Fruit fly (Drosophila melanogaster): Measurements from ENCODE around the gene mRpL11.
A peak's percentile ranks its signal among the peaks of the same experiment; 100 is the strongest.

Gene mRpL11

DNA sequence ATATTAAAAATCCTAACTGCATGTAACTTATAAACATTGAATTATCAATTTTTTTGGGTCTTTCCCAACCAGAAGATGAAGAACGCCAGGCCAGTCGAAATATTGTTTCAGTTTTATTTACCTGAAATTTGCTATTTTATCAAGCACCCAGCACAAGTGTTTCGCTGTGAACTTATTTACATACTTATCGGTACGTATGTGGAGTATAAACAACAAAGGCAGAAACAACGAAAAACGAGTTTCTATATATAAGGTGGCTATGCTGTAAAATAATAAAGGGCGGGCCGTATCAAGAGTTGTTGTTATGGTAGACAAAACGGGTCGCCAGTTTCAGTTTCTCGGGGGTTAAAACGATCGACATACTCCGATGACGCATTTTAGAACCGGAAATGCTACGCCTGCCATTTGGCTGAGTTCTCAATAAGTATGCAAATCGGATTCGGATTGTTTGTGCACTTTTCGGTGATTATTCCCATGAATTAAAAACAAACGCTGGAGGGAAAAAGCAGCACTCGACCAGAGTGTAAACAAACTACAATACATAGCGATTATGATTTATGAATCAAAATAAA lies 31.9 kb upstream of the mRpL11 start (continued):
- TF ChIP-seq ci (GFP tag; IDR thresholded peaks at IDR 0.05): 0 out of 3 replicates have a peak, but pooled peaks have one; percentile 15
- TF ChIP-seq Fer1 (GFP tag; optimal IDR thresholded peaks at IDR 0.05): peak; percentile 60
- TF ChIP-seq CG17359 (tag; optimal IDR thresholded peaks at IDR 0.05): peak; percentile 26
- no peak for TF ChIP-seq CG2129 (GFP tag; IDR thresholded peaks at IDR 0.05; ENCODE audit: partially characterized antibody)
- no peak for TF ChIP-seq CG12744 (GFP tag; optimal IDR thresholded peaks at IDR 0.05)
- TF ChIP-seq Blimp-1 (GFP tag; optimal IDR thresholded peaks at IDR 0.05): no peak
- TF ChIP-seq CG1832 (GFP tag; optimal IDR thresholded peaks at IDR 0.05): no peak
- no peak for TF ChIP-seq CG30431 (GFP tag; optimal IDR thresholded peaks at IDR 0.05)
- no peak for TF ChIP-seq Doc2 (GFP tag; IDR thresholded peaks at IDR 0.05)
- TF ChIP-seq pan (optimal IDR thresholded peaks at IDR 0.05): no peak
- TF ChIP-seq pan (GFP tag; optimal IDR thresholded peaks at IDR 0.05 in 1 of 2, IDR thresholded peaks at IDR 0.05 in 1 of 2): peak in 1 of 2 experiments; percentile 12
- peak; percentile 48 for TF ChIP-seq CG15514 (GFP tag; optimal IDR thresholded peaks at IDR 0.05)
- no peak for TF ChIP-seq tin (GFP tag; optimal IDR thresholded peaks at IDR 0.05)
- TF ChIP-seq CG17829 (tag; optimal IDR thresholded peaks at IDR 0.05): no peak
- TF ChIP-seq CG6654 (GFP tag; optimal IDR thresholded peaks at IDR 0.05): no peak
- TF ChIP-seq sd (tag; optimal IDR thresholded peaks at IDR 0.05): peak; percentile 8
- peak; percentile 11 for TF ChIP-seq CG6683 (GFP tag; optimal IDR thresholded peaks at IDR 0.05)
- TF ChIP-seq H2.0 (GFP tag; IDR thresholded peaks at IDR 0.05): no peak
- no peak for TF ChIP-seq CG10462 (GFP tag; optimal IDR thresholded peaks at IDR 0.05)
- no peak for TF ChIP-seq lilli (GFP tag; optimal IDR thresholded peaks at IDR 0.05)
- TF ChIP-seq CG12071 (GFP tag; optimal IDR thresholded peaks at IDR 0.05): peak; percentile 52
- no peak for TF ChIP-seq bsh (GFP tag; optimal IDR thresholded peaks at IDR 0.05)
- TF ChIP-seq CG17186 (GFP tag; optimal IDR thresholded peaks at IDR 0.05): no peak
- TF ChIP-seq Hr51 (GFP tag; optimal IDR thresholded peaks at IDR 0.05): no peak
- TF ChIP-seq mirr (GFP tag; optimal IDR thresholded peaks at IDR 0.05): peak; percentile 65
- peak; percentile 12 for TF ChIP-seq CG1603 (tag; optimal IDR thresholded peaks at IDR 0.05)
- TF ChIP-seq cas (GFP tag; IDR thresholded peaks at IDR 0.05): no peak
- TF ChIP-seq Fer2 (tag; optimal IDR thresholded peaks at IDR 0.05): peak; percentile 26
- TF ChIP-seq Asciz (GFP tag; optimal IDR thresholded peaks at IDR 0.05): peak; percentile 32
- peak; percentile 38 for TF ChIP-seq caup (GFP tag; optimal IDR thresholded peaks at IDR 0.05; ENCODE audit: severe bottlenecking)
- peak; percentile 47 for TF ChIP-seq gsb-n (tag; optimal IDR thresholded peaks at IDR 0.05)
- no peak for TF ChIP-seq E2f2 (GFP tag; IDR thresholded peaks at IDR 0.05)
- TF ChIP-seq sr (GFP tag; IDR thresholded peaks at IDR 0.05): no peak
- TF ChIP-seq CrebB (tag; optimal IDR thresholded peaks at IDR 0.05): peak; percentile 34
- TF ChIP-seq gem (tag; optimal IDR thresholded peaks at IDR 0.05): peak; percentile 20
- peak; percentile 41 for TF ChIP-seq CG6854 (GFP tag; optimal IDR thresholded peaks at IDR 0.05)
- no peak for TF ChIP-seq CG16815 (GFP tag; optimal IDR thresholded peaks at IDR 0.05)
- no peak for TF ChIP-seq bbx (GFP tag; IDR thresholded peaks at IDR 0.05; ENCODE audit: partially characterized antibody)
- no peak for TF ChIP-seq nom (GFP tag; optimal IDR thresholded peaks at IDR 0.05)
- TF ChIP-seq vnd (GFP tag; IDR thresholded peaks at IDR 0.05; ENCODE audit: partially characterized antibody): no peak
- peak; percentile 82 for TF ChIP-seq sens (GFP tag)
- TF ChIP-seq p53 (GFP tag; optimal IDR thresholded peaks at IDR 0.05): no peak
- TF ChIP-seq CG14860 (GFP tag; IDR thresholded peaks at IDR 0.05; ENCODE audit: partially characterized antibody): no peak
- TF ChIP-seq CG15601 (tag; optimal IDR thresholded peaks at IDR 0.05): no peak
- TF ChIP-seq CG4820 (GFP tag; optimal IDR thresholded peaks at IDR 0.05): no peak
- peak; percentile 37; the same call in 1 of the 2 replicates for TF ChIP-seq Rfx (GFP tag; IDR thresholded peaks at IDR 0.05)
- TF ChIP-seq ATbp (GFP tag; optimal IDR thresholded peaks at IDR 0.05): peak; percentile 50
- TF ChIP-seq lbe (GFP tag; optimal IDR thresholded peaks at IDR 0.05): peak; percentile 5
- TF ChIP-seq CG10274 (GFP tag; optimal IDR thresholded peaks at IDR 0.05): no peak

Data from whole organism, embryonic.